Fruit fly (Drosophila melanogaster): ENCODE measurements around the gene kri.

DNA sequence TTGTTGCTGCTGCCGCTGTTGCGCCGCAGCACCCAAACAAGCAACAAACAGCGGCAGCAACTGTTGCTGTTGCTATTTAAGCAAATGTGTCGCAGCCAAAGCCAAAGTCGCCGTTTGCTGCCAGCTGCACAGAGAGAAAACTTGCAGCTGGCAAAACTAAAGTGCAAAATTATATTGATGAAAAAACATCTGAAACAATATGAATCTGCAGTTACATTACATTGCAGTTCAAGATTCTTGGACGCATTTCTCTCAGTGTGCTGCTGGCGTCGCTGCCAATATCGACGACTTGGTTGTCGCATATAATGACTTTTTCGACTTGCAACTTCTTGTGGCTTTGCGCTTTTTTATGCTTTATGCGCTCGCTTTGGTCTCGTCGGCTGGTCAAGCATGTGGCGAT is 23.5 kb downstream of the kri start:
- TF ChIP-seq CTCF (optimal IDR thresholded peaks at IDR 0.05) (no peak), CG8478 (optimal IDR thresholded peaks at IDR 0.05) (no peak)
